Worm (Caenorhabditis elegans): ENCODE data around the gene T24E12.11.

DNA sequence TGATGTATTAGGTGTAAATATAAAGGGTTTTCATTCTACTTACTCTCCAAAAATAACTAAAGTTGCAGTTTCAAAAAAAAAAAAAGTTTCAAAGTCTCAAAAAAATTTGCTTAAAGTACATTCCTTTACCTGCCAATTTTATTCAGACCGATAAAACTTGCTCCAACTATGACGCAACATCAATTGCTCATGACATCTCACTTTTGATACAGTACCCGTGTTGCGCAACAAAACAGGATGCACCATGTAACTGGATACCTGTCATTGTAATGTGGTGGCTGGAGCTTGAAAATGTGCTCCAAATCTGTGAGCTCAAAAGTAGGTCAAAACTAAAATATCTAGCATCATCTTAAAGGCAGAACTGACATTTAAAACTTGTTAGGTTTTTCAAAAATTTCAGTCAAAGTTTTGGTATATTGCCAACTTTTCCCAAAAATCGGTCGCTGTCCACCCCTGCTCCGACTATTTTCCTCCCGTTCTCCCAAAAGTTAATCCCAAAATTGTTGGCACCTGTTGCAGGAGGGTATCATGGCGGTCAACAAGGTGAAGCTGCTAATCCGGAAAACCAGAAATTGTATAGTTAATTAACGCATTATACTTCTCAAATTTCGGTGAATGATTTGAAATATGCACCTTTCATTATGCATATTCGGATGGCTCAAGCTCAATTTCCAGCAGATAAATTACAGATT lies 3.1 kb upstream of the T24E12.11 start, which contains the start of gene T24E12.2:
- TF ChIP-seq lin-15B (tag; optimal IDR thresholded peaks at IDR 0.05) (no peak), lsy-2 (tag; optimal IDR thresholded peaks at IDR 0.05) (no peak), ceh-62 (tag; optimal IDR thresholded peaks at IDR 0.05) (no peak), pha-4 (GFP tag; IDR thresholded peaks at IDR 0.05) (no peak), pha-4 (tag; optimal IDR thresholded peaks at IDR 0.05) (no peak), nhr-237 (tag; optimal IDR thresholded peaks at IDR 0.05) (no peak), dve-1 (tag; optimal IDR thresholded peaks at IDR 0.05; ENCODE audit: insufficient read depth) (no peak), nhr-28 (tag; optimal IDR thresholded peaks at IDR 0.05) (no peak), ztf-11 (tag; optimal IDR thresholded peaks at IDR 0.05) (no peak), ces-1 (GFP tag; optimal IDR thresholded peaks at IDR 0.05) (no peak), ceh-20 (GFP tag; IDR thresholded peaks at IDR 0.05) (no peak)

Data from whole organism, L4 larva.